Fruit fly (Drosophila melanogaster): ENCODE results near the gene CG5592.

Gene CG5592

DNA sequence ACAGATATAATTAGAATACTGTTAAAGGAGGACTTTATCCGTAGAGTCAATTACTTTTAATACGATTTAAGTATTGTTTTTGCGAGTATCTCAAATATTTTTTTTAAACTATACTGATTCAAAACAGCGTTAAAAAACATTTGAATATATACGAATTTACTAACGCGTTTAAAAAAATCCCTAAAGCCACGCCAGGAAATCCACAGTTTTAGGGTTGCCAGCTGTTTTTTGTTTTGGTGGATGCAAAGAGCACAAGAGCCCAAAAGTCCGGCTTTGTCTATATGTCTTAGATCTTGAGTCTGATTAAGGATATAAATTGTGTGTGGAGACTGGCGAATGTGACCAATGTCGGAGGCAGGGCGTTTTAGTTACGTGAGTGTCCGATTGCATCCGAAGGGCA, 30.1 kb downstream of the CG5592 start:
- TF ChIP-seq CG17801 (GFP tag; optimal IDR thresholded peaks at IDR 0.05; ENCODE audit: partially characterized antibody): no peak

dm6 chr3L:5932363-5932914, 35.0 kb downstream of the CG5592 start, which contains the start of gene Rcc1:
Gene Rcc1, minus strand, starts transcription at chr3L:5932773.
- peak; percentile 4 for TF ChIP-seq CG17801 (GFP tag; optimal IDR thresholded peaks at IDR 0.05; ENCODE audit: partially characterized antibody)

DNA sequence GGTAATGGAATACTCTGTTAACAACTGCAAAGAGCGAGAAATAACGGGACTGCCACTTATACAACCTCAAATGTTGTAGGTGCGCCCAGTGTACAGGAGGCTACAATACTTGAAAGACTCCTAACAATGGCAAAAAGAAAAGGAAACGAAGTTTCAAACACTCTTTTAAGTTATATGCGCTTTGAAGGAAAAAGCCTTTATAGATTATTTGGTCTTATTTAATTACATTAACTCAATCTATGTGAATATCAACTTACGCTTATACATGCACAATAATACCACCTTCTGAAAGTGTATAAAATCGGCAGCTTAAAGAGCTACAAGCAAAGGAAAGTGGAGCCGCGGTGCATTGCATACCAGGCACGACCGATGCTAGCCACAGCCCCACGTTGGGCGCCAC, 43.0 kb downstream of the CG5592 start:
- no peak for TF ChIP-seq CG17801 (GFP tag; optimal IDR thresholded peaks at IDR 0.05; ENCODE audit: partially characterized antibody)

DNA sequence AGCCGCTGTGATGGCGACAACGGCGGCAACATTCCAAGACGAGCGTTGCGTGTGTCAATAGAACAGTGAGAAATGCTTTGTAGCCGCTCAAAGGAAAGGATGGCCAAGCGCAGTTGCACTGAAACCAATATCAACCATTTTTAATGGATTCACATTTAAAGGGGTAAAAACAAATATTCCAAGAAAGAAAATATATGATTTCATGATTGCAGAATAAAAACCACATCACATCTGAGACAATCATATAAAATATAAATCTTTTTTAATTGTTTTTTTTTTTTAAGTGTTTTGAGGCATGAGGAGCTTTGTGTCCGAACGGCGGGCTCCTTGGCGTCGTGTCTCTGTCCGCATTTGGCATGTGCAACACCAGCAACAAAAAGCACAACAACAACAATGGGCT, 43.6 kb downstream of the CG5592 start:
- no peak for TF ChIP-seq CG17801 (GFP tag; optimal IDR thresholded peaks at IDR 0.05; ENCODE audit: partially characterized antibody)

- no peak for TF ChIP-seq CG17801 (GFP tag; optimal IDR thresholded peaks at IDR 0.05; ENCODE audit: partially characterized antibody)
Observed at dm6 chr3L:5941508-5941907, 44.1 kb downstream of the CG5592 start.

DNA sequence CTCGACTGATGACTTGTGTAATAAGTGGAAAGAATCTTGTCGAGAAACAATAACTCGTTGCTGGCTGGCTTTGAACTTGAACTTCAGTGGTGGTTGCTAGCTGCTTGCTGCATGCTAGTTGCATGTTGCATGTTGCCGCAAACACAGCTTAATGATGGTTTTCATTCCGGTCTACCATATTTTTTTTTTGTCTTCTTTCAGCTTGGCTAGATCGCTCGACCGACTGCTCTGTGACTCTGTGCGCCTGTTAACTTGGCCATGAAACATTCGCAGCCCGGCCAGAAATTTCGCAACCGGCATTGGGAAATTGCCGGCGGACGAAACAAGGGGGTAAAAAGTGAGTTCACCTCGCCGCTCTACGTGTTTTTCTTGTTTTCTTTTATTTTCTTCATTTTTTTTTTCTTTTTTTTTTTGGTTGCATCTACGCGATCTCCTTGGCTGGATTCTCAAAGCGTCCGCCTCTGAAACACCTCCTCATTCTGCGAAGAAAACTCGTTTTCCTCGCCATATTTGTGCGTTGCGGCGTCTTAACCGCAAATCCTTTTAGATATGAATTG, 46.0 kb downstream of the CG5592 start:
- no peak for TF ChIP-seq CG17801 (GFP tag; optimal IDR thresholded peaks at IDR 0.05; ENCODE audit: partially characterized antibody)

DNA sequence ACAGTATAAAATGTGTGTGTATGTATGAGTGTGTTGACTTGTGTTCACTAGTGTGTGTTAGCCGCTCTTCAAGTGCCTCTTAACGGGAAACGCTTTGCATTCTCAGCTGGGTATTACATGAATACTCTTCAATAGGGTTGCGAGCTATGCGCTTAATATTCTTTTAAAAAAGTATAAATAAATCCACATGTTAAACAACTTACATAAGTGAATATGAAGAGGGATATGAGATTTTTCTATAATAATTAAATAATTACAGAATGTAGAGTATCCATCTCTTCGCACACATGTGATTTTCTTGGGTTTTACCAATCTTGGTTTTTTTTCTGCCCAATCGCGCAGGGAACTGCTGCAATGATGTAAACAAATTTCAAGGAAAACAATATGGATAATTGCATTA, 48.1 kb downstream of the CG5592 start:
- TF ChIP-seq CG17801 (GFP tag; optimal IDR thresholded peaks at IDR 0.05; ENCODE audit: partially characterized antibody): no peak

DNA sequence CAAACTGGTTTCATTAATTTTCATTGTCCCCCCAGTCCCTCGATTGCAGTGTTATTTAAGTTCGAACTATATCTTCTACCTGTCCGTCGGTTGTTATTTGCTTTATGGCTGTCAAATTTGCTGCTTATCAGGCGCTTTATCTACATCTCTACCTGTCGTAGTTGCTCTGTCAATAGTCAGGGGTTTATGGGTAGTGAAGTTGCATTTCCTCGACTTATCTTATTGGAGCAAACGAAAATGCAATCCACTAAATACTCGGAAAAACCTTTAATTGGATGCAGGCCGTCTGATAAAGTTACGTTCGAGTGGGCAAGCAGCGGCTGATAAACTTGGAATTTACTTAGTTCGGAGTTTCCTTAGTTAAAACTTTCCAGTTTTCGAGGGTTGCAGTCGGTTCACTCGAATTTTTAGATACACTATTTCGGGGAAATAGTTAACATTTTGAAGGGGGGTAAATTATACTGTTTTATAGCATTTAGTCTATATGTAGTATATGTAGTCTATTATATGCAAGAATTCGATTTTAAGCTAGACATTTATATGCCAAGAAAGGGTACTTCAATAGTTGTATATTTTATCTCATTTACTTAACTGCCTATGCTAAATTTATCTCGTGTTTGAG, 49.8 kb downstream of the CG5592 start:
- TF ChIP-seq CG17801 (GFP tag; optimal IDR thresholded peaks at IDR 0.05; ENCODE audit: partially characterized antibody): no peak
